Fruit fly (Drosophila melanogaster) whole organism, wandering third instar larva: ENCODE data around the gene Rrp46.

Experiments used
- CrebA ChIP-seq: fragments of 200-800 bp; sonication (Bioruptor generic); optimal IDR thresholded peaks from 2 replicates; lab custom pipeline; 2016; ENCODE audit warnings: missing biosample characterization, mild to moderate bottlenecking, missing genetic modification characterization, borderline replicate concordance
- Dif ChIP-seq: fragments of 200-275, 200-300 bp; sonication (Bioruptor generic); optimal IDR thresholded peaks from 2 replicates; lab custom pipeline; 2018; ENCODE audit warnings: missing biosample characterization, missing genetic modification characterization; ENCODE audit not compliant: partially characterized antibody
- Hr78 ChIP-seq: fragments of >200 bp; optimal IDR thresholded peaks from 2 replicates; lab custom pipeline; 2017; ENCODE audit warnings: missing biosample characterization, missing genetic modification characterization
- Jra ChIP-seq: sonication (Bioruptor generic); optimal IDR thresholded peaks from 2 replicates; lab custom pipeline; 2016; ENCODE audit warnings: missing biosample characterization, missing genetic modification characterization
- Sp1 ChIP-seq: fragments of 200-800 bp; sonication (Bioruptor generic); optimal IDR thresholded peaks from 3 replicates; lab custom pipeline; 2019; ENCODE audit warnings: missing biosample characterization, mild to moderate bottlenecking, missing genetic modification characterization, moderate library complexity
- brk ChIP-seq: fragments of 200-800 bp; sonication (Bioruptor generic); optimal IDR thresholded peaks from 2 replicates; lab custom pipeline; 2016; ENCODE audit warnings: missing biosample characterization, mild to moderate bottlenecking, missing genetic modification characterization
- dl ChIP-seq, 2 experiments: fragments of 175-275, 200-275 bp in 1 of 2; fragments of 200-275 bp in 1 of 2; sonication (Bioruptor generic); optimal IDR thresholded peaks; lab custom pipeline; 2018; ENCODE audit warnings: mild to moderate bottlenecking in 2 of 2, missing biosample characterization in 2 of 2, missing genetic modification characterization in 2 of 2, moderate library complexity in 2 of 2; ENCODE audit not compliant: partially characterized antibody in 2 of 2, insufficient read depth in 1 of 2
- dmrt93B ChIP-seq: fragments of 200-800 bp; sonication (Bioruptor generic); optimal IDR thresholded peaks from 2 replicates; lab custom pipeline; 2018; ENCODE audit warnings: missing biosample characterization, mild to moderate bottlenecking, missing genetic modification characterization
- ey ChIP-seq: fragments of 200-800 bp; sonication (Bioruptor generic); optimal IDR thresholded peaks from 2 replicates; lab custom pipeline; 2016; ENCODE audit warnings: missing biosample characterization, missing genetic modification characterization
- h ChIP-seq: fragments of 200-800 bp; sonication (Bioruptor generic); optimal IDR thresholded peaks from 3 replicates; lab custom pipeline; 2016; ENCODE audit warnings: missing biosample characterization, mild to moderate bottlenecking, missing genetic modification characterization

- TF ChIP-seq Sp1 (no peak), h (no peak), brk (GFP tag; lab: Kevin White, UChicago) (no peak), dmrt93B (GFP tag; lab: Kevin White, UChicago) (no peak), ey (GFP tag; lab: Kevin White, UChicago) (no peak), Dif (no peak), dl (GFP tag; optimal IDR thresholded peaks at IDR 0.05; lab: Kevin White, UChicago; ENCODE audit: insufficient read depth in 1 of 2, partially characterized antibody in 2 of 2) (no peak), Hr78 (GFP tag; lab: Kevin White, UChicago) (no peak), CrebA (no peak), Jra (no peak)
Measured at dm6 chr3R:10407066-10407465, 6.0 kb upstream of the Rrp46 start, which contains the start of gene CG6325.
